Worm (Caenorhabditis elegans) whole organism, L1 larva: Measurements from ENCODE around the gene trf-1.

Source experiments
- C04F5.9 ChIP-seq: sonication (generic microtip); optimal IDR thresholded peaks from 2 replicates; lab custom pipeline; 2016; ENCODE audit warnings: missing genetic modification characterization, missing compliant biosample characterization
- C16A3.4 ChIP-seq: fragments of 150-350 bp; optimal IDR thresholded peaks from 2 replicates; lab custom pipeline; 2014; ENCODE audit warnings: missing biosample characterization, missing genetic modification characterization
- aha-1 ChIP-seq: fragments of 150-350 bp; optimal IDR thresholded peaks from 2 replicates; lab custom pipeline; 2014; ENCODE audit warnings: missing biosample characterization, missing genetic modification characterization
- alr-1 ChIP-seq: fragments of 200-800 bp; sonication (Bioruptor generic); optimal IDR thresholded peaks from 2 replicates; lab custom pipeline; 2018; ENCODE audit warnings: borderline replicate concordance, mild to moderate bottlenecking, missing genetic modification characterization, missing compliant biosample characterization
- ama-1 ChIP-seq: fragments of 150-350 bp; optimal IDR thresholded peaks from 2 replicates; lab custom pipeline; 2014
- ceh-8 ChIP-seq: fragments of 200-800 bp; sonication (Bioruptor generic); optimal IDR thresholded peaks from 2 replicates; lab custom pipeline; 2018; ENCODE audit warnings: mild to moderate bottlenecking, missing genetic modification characterization, moderate library complexity, missing compliant biosample characterization
- ceh-82 ChIP-seq, 3 experiments: fragments of 150-350 bp in 1 of 3; sonication (generic microtip) in 2 of 3; optimal IDR thresholded peaks; 2 replicates each; lab custom pipeline; 2014 to 2017; ENCODE audit warnings: missing biosample characterization in 3 of 3, missing genetic modification characterization in 3 of 3
- ceh-88 ChIP-seq: fragments of 200-800 bp; sonication (Bioruptor generic); IDR thresholded peaks from 2 replicates; pipeline ENCODE4 v1.3.6; 2022; ENCODE audit warnings: missing genetic modification characterization, missing compliant biosample characterization
- ceh-90 ChIP-seq: sonication (generic microtip); optimal IDR thresholded peaks from 2 replicates; lab custom pipeline; 2016; ENCODE audit warnings: missing genetic modification characterization, missing compliant biosample characterization
- dpl-1 ChIP-seq, 3 experiments: fragments of 150-350 bp in 2 of 3; sonication (generic microtip) in 1 of 3; optimal IDR thresholded peaks; 2 replicates each; lab custom pipeline; 2014 to 2017; ENCODE audit warnings: missing biosample characterization in 3 of 3, missing genetic modification characterization in 3 of 3, missing genetic modification reagents in 3 of 3
- efl-1 ChIP-seq, 4 experiments: fragments of 150-350 bp; optimal IDR thresholded peaks in 3 of 4; peaks in 1 of 4; 1 replicate in 1 of 4; 2 replicates in 3 of 4; lab custom pipeline; 2014; ENCODE audit warnings: missing biosample characterization in 2 of 4, missing genetic modification characterization in 2 of 4, missing genetic modification reagents in 2 of 4
- egl-13 ChIP-seq: sonication (generic microtip); optimal IDR thresholded peaks from 2 replicates; lab custom pipeline; 2016; ENCODE audit warnings: missing genotype, missing genetic modification reagents, missing genetic modification characterization, missing compliant biosample characterization
- elt-2 ChIP-seq: sonication (generic microtip); optimal IDR thresholded peaks from 2 replicates; lab custom pipeline; 2016; ENCODE audit warnings: missing genetic modification characterization, mild to moderate bottlenecking, inconsistent platforms, missing compliant biosample characterization, missing genetic modification reagents
- fkh-8 ChIP-seq: sonication (generic microtip); optimal IDR thresholded peaks from 2 replicates; lab custom pipeline; 2016; ENCODE audit warnings: mild to moderate bottlenecking, missing genetic modification characterization, missing compliant biosample characterization
- fos-1 ChIP-seq: fragments of 150-350 bp; optimal IDR thresholded peaks from 2 replicates; lab custom pipeline; 2014; ENCODE audit warnings: missing biosample characterization, missing genetic modification characterization
- hlh-17 ChIP-seq: fragments of 200-800 bp; sonication (Bioruptor generic); optimal IDR thresholded peaks from 2 replicates; lab custom pipeline; 2018; ENCODE audit warnings: missing genetic modification characterization, mild to moderate bottlenecking, missing compliant biosample characterization, moderate library complexity, borderline replicate concordance
- isw-1 ChIP-seq: fragments of 200-800 bp; sonication (Bioruptor generic); IDR thresholded peaks from 2 replicates; pipeline ENCODE4 v1.3.6; 2022; ENCODE audit warnings: missing genetic modification characterization, missing compliant biosample characterization
- lin-13 ChIP-seq: fragments of 150-350 bp; optimal IDR thresholded peaks from 2 replicates; lab custom pipeline; 2014; ENCODE audit warnings: missing biosample characterization, missing genetic modification reagents, missing genetic modification characterization
- lin-14 ChIP-seq: fragments of 200-800 bp; sonication (Bioruptor generic); optimal IDR thresholded peaks from 2 replicates; lab custom pipeline; 2018; ENCODE audit warnings: mild to moderate bottlenecking, missing genetic modification characterization, moderate library complexity, missing compliant biosample characterization
- lin-15B ChIP-seq: fragments of 150-350 bp; sonication (generic microtip); optimal IDR thresholded peaks from 3 replicates; lab custom pipeline; 2014; ENCODE audit warnings: missing biosample characterization, missing genetic modification characterization
- lir-3 ChIP-seq: sonication (generic microtip); optimal IDR thresholded peaks from 2 replicates; lab custom pipeline; 2016; ENCODE audit warnings: mild to moderate bottlenecking, missing genetic modification characterization, moderate library complexity, missing compliant biosample characterization; ENCODE audit not compliant: poor library complexity
- lsy-2 ChIP-seq, 2 experiments: fragments of 150-350 bp; optimal IDR thresholded peaks; 2 replicates each; lab custom pipeline; 2014; ENCODE audit warnings: missing biosample characterization in 2 of 2, missing genetic modification characterization in 2 of 2
- mab-9 ChIP-seq: fragments of 200-800 bp; sonication (Bioruptor generic); IDR thresholded peaks from 2 replicates; pipeline ENCODE4 v1.3.6; 2022; ENCODE audit warnings: missing genetic modification reagents, missing genetic modification characterization, missing compliant biosample characterization
- mdl-1 ChIP-seq, 2 experiments: fragments of 150-350 bp; optimal IDR thresholded peaks; 2 replicates each; lab custom pipeline; 2014 to 2017; ENCODE audit warnings: missing biosample characterization in 2 of 2, missing genetic modification characterization in 2 of 2, inconsistent platforms in 1 of 2
- nhr-11 ChIP-seq: fragments of 150-350 bp; optimal IDR thresholded peaks from 2 replicates; lab custom pipeline; 2014; ENCODE audit warnings: missing biosample characterization, missing genetic modification characterization
- nhr-12 ChIP-seq: sonication (generic microtip); optimal IDR thresholded peaks from 2 replicates; lab custom pipeline; 2017; ENCODE audit warnings: missing biosample characterization, missing genetic modification characterization
- nhr-19 ChIP-seq: fragments of 200-800 bp; sonication (Bioruptor generic); conservative IDR thresholded peaks from 2 replicates; pipeline ENCODE4 v1.3.6; 2022; ENCODE audit warnings: missing genetic modification characterization, missing compliant biosample characterization
- nhr-237 ChIP-seq: fragments of 150-350 bp; optimal IDR thresholded peaks from 2 replicates; lab custom pipeline; 2014; ENCODE audit warnings: missing biosample characterization, missing genetic modification characterization
- nhr-71 ChIP-seq: sonication (generic microtip); optimal IDR thresholded peaks from 2 replicates; lab custom pipeline; 2016; ENCODE audit warnings: mild to moderate bottlenecking, missing genetic modification characterization, moderate library complexity, missing compliant biosample characterization
- nhr-76 ChIP-seq: sonication (generic microtip); optimal IDR thresholded peaks from 2 replicates; lab custom pipeline; 2017; ENCODE audit warnings: missing biosample characterization, missing genetic modification characterization
- nhr-77 ChIP-seq: fragments of 150-350 bp; optimal IDR thresholded peaks from 2 replicates; lab custom pipeline; 2014; ENCODE audit warnings: missing biosample characterization, missing genetic modification characterization
- nhr-85 ChIP-seq: sonication (generic microtip); peaks from one replicate; lab custom pipeline; 2016; ENCODE audit warnings: missing genetic modification characterization, inconsistent platforms, missing compliant biosample characterization
- pax-3 ChIP-seq: fragments of 200-800 bp; sonication (Bioruptor generic); optimal IDR thresholded peaks from 2 replicates; lab custom pipeline; 2018; ENCODE audit warnings: mild to moderate bottlenecking, missing genetic modification characterization, moderate library complexity, missing compliant biosample characterization
- pqm-1 ChIP-seq: sonication (generic microtip); optimal IDR thresholded peaks from 3 replicates; lab custom pipeline; 2017; ENCODE audit warnings: missing biosample characterization, missing genetic modification characterization
- rnt-1 ChIP-seq: sonication (generic microtip); optimal IDR thresholded peaks from 2 replicates; lab custom pipeline; 2016; ENCODE audit warnings: mild to moderate bottlenecking, missing genetic modification characterization, moderate library complexity, missing compliant biosample characterization
- skn-1 ChIP-seq: fragments of 150-350 bp; optimal IDR thresholded peaks from 2 replicates; lab custom pipeline; 2014; ENCODE audit warnings: missing biosample characterization, missing genetic modification characterization
- snpc-4 ChIP-seq: fragments of 150-350 bp; optimal IDR thresholded peaks from 2 replicates; lab custom pipeline; 2014; ENCODE audit warnings: missing biosample characterization, missing genetic modification characterization
- swsn-7 ChIP-seq: sonication (generic microtip); optimal IDR thresholded peaks from 2 replicates; lab custom pipeline; 2016; ENCODE audit warnings: missing genetic modification characterization, missing compliant biosample characterization
- tbx-2 ChIP-seq: sonication (generic microtip); optimal IDR thresholded peaks from 2 replicates; lab custom pipeline; 2016; ENCODE audit warnings: missing genetic modification characterization, missing compliant biosample characterization
- tlp-1 ChIP-seq: fragments of 150-350 bp; optimal IDR thresholded peaks from 2 replicates; lab custom pipeline; 2014; ENCODE audit warnings: missing biosample characterization, missing genetic modification characterization
- unc-130 ChIP-seq: fragments of 150-350 bp; optimal IDR thresholded peaks from 2 replicates; lab custom pipeline; 2017; ENCODE audit warnings: missing biosample characterization, missing genetic modification characterization, inconsistent platforms
- unc-62 ChIP-seq: fragments of 150-350 bp; optimal IDR thresholded peaks from 2 replicates; lab custom pipeline; 2014; ENCODE audit warnings: missing biosample characterization, missing genetic modification reagents, missing genetic modification characterization
- unc-86 ChIP-seq: sonication (generic microtip); optimal IDR thresholded peaks from 2 replicates; lab custom pipeline; 2016; ENCODE audit warnings: missing genetic modification characterization, missing compliant biosample characterization
- ztf-11 ChIP-seq, 2 experiments: sonication (generic microtip); optimal IDR thresholded peaks; 2 replicates each; lab custom pipeline; 2016 to 2017; ENCODE audit warnings: missing genetic modification characterization in 2 of 2, missing biosample characterization in 1 of 2, missing compliant biosample characterization in 1 of 2

trf-1 gene

ce11 chrIII:13439415-13439814, 9.2 kb downstream of the trf-1 start, which contains the start of gene ciao-2B (continued):
- TF ChIP-seq dpl-1 (GFP tag; optimal IDR thresholded peaks at IDR 0.05; lab: Kevin White, UChicago): peak; percentile 79 to 89 (median 87)
- no peak for TF ChIP-seq nhr-12
- peak; percentile 66 for TF ChIP-seq nhr-85
- TF ChIP-seq nhr-71 (tag; lab: Kevin White, UChicago): peak; percentile 58
- TF ChIP-seq ama-1: no peak
- no peak for TF ChIP-seq nhr-11 (tag; lab: Kevin White, UChicago)
- TF ChIP-seq unc-62: no peak
- peak; percentile 76 for TF ChIP-seq lir-3 (tag; lab: Kevin White, UChicago)
- no peak for TF ChIP-seq nhr-76 (tag; lab: Kevin White, UChicago)
- TF ChIP-seq efl-1 (optimal IDR thresholded peaks at IDR 0.05; lab: Kevin White, UChicago): peak; percentile 25 to 88
- TF ChIP-seq efl-1 (GFP tag; optimal IDR thresholded peaks at IDR 0.05 in 1 of 2; lab: Kevin White, UChicago): peak; percentile 91 to 99
- TF ChIP-seq nhr-237: no peak
- TF ChIP-seq pax-3 (tag; lab: Kevin White, UChicago): no peak
- TF ChIP-seq snpc-4 (tag; lab: Kevin White, UChicago): no peak
- TF ChIP-seq unc-130 (tag; lab: Kevin White, UChicago): no peak
- TF ChIP-seq unc-86: no peak
- TF ChIP-seq lin-14 (GFP tag; lab: Kevin White, UChicago): no peak
- TF ChIP-seq ceh-88 (GFP tag; lab: Robert Waterston, UW): no peak
- peak; percentile 59 for TF ChIP-seq tbx-2 (tag; lab: Kevin White, UChicago)
- TF ChIP-seq hlh-17: no peak
- no peak for TF ChIP-seq C16A3.4
- no peak for TF ChIP-seq alr-1 (tag; lab: Kevin White, UChicago)
- no peak for TF ChIP-seq nhr-19 (GFP tag; lab: Robert Waterston, UW)
- no peak for TF ChIP-seq rnt-1 (tag; lab: Kevin White, UChicago)
- no peak for TF ChIP-seq aha-1 (tag; lab: Kevin White, UChicago)
- no peak for TF ChIP-seq mdl-1 (tag; optimal IDR thresholded peaks at IDR 0.05; lab: Kevin White, UChicago)
- TF ChIP-seq lin-13 (GFP tag; lab: Kevin White, UChicago): no peak
- no peak for TF ChIP-seq lin-15B (tag; lab: Kevin White, UChicago)
- peak; percentile 19 for TF ChIP-seq skn-1
- 0 out of 2 replicates have a peak, but pooled peaks have one; percentile 22 for TF ChIP-seq isw-1 (GFP tag; lab: Robert Waterston, UW)
- TF ChIP-seq C04F5.9 (tag; lab: Kevin White, UChicago): no peak

- TF ChIP-seq pax-3 (tag; lab: Kevin White, UChicago): no peak
- no peak for TF ChIP-seq dpl-1 (GFP tag; optimal IDR thresholded peaks at IDR 0.05; lab: Kevin White, UChicago)
- TF ChIP-seq efl-1 (optimal IDR thresholded peaks at IDR 0.05; lab: Kevin White, UChicago): no peak
- TF ChIP-seq efl-1 (GFP tag; optimal IDR thresholded peaks at IDR 0.05 in 1 of 2; lab: Kevin White, UChicago): no peak
- TF ChIP-seq nhr-77: no peak
- no peak for TF ChIP-seq ceh-82 (tag; optimal IDR thresholded peaks at IDR 0.05; lab: Kevin White, UChicago)
- TF ChIP-seq tlp-1 (tag; lab: Kevin White, UChicago): no peak
- TF ChIP-seq fkh-8: no peak
- no peak for TF ChIP-seq ceh-90
- TF ChIP-seq ztf-11 (tag; optimal IDR thresholded peaks at IDR 0.05; lab: Kevin White, UChicago): no peak
- no peak for TF ChIP-seq fos-1 (tag; lab: Kevin White, UChicago)
- no peak for TF ChIP-seq egl-13 (tag; lab: Kevin White, UChicago)
- no peak for TF ChIP-seq lir-3 (tag; lab: Kevin White, UChicago)
- TF ChIP-seq snpc-4 (tag; lab: Kevin White, UChicago): no peak
- TF ChIP-seq elt-2 (tag; lab: Kevin White, UChicago): no peak
- no peak for TF ChIP-seq lsy-2 (tag; optimal IDR thresholded peaks at IDR 0.05; lab: Kevin White, UChicago)
These were observed 22.6 kb downstream of the trf-1 start for ce11 chrIII:13452824-13453223.

ce11 chrIII:13455207-13455606, 24.9 kb downstream of the trf-1 start, which contains the start of gene cua-1:
Gene cua-1, minus strand, starts transcription at chrIII:13455307.
- TF ChIP-seq lsy-2 (tag; optimal IDR thresholded peaks at IDR 0.05; lab: Kevin White, UChicago) (no peak), unc-86 (no peak), egl-13 (tag; lab: Kevin White, UChicago) (no peak), nhr-19 (GFP tag; lab: Robert Waterston, UW) (no peak), mab-9 (GFP tag; lab: Robert Waterston, UW) (no peak), swsn-7 (tag; lab: Kevin White, UChicago) (no peak), tbx-2 (tag; lab: Kevin White, UChicago) (no peak), ceh-8 (GFP tag; lab: Kevin White, UChicago) (no peak), pqm-1 (tag; lab: Kevin White, UChicago) (no peak)
